Fruit fly (Drosophila melanogaster): ENCODE data around the gene CG32213.

dm6 chr3L:19494954-19495353 is 19.3 kb downstream of the CG32213 start:
- no peak for TF ChIP-seq ovo (GFP tag; optimal IDR thresholded peaks at IDR 0.05)
- no peak for TF ChIP-seq cic (GFP tag; optimal IDR thresholded peaks at IDR 0.05)
- TF ChIP-seq CG7045 (GFP tag; optimal IDR thresholded peaks at IDR 0.05): no peak
- no peak for TF ChIP-seq CG5204 (GFP tag; optimal IDR thresholded peaks at IDR 0.05)
- no peak for TF ChIP-seq Clk (GFP tag; optimal IDR thresholded peaks at IDR 0.05)
- TF ChIP-seq kay (GFP tag; ENCODE audit: borderline replicate concordance): no peak
- TF ChIP-seq Crg-1 (GFP tag; optimal IDR thresholded peaks at IDR 0.05): no peak
- no peak for TF ChIP-seq CG33017 (tag; optimal IDR thresholded peaks at IDR 0.05)
- no peak for TF ChIP-seq CG14711 (tag; optimal IDR thresholded peaks at IDR 0.05)
